Worm (Caenorhabditis elegans) whole organism, L4 larva: ENCODE data around the gene R107.5.

Source experiments
- Y48G9A.11 ChIP-seq: fragments of 200-800 bp; sonication (Bioruptor generic); IDR thresholded peaks from 2 replicates; pipeline ENCODE4 v1.3.6; 2022; ENCODE audit warnings: missing genetic modification reagents, missing genetic modification characterization, missing compliant biosample characterization
- aha-1 ChIP-seq: fragments of 150-350 bp; peaks from one replicate; lab custom pipeline; 2014; ENCODE audit warnings: missing biosample characterization, missing genetic modification characterization
- attf-4 ChIP-seq: sonication (generic microtip); optimal IDR thresholded peaks from 3 replicates; lab custom pipeline; 2017; ENCODE audit warnings: missing biosample characterization, missing genetic modification characterization
- dmd-6 ChIP-seq: fragments of 200-800 bp; sonication (Bioruptor generic); IDR thresholded peaks from 2 replicates; pipeline ENCODE4 v1.3.6; 2022; ENCODE audit warnings: missing genetic modification reagents, missing genetic modification characterization, missing compliant biosample characterization
- duxl-1 ChIP-seq: sonication (generic microtip); optimal IDR thresholded peaks from 2 replicates; lab custom pipeline; 2016; ENCODE audit warnings: mild to moderate bottlenecking, missing genetic modification characterization, moderate library complexity, missing compliant biosample characterization; ENCODE audit not compliant: poor library complexity
- egl-27 ChIP-seq: sonication (generic microtip); optimal IDR thresholded peaks from 3 replicates; lab custom pipeline; 2017; ENCODE audit warnings: missing biosample characterization, missing genetic modification reagents, missing genetic modification characterization
- egl-43 ChIP-seq: fragments of 200-800 bp; sonication (Bioruptor generic); IDR thresholded peaks from 2 replicates; pipeline ENCODE4 v1.3.6; 2022; ENCODE audit warnings: missing genetic modification reagents, missing genetic modification characterization, missing compliant biosample characterization
- fos-1 ChIP-seq: fragments of 150-350 bp; optimal IDR thresholded peaks from 2 replicates; lab custom pipeline; 2014; ENCODE audit warnings: missing biosample characterization, missing genetic modification characterization
- hlh-30 ChIP-seq: sonication (generic microtip); optimal IDR thresholded peaks from 2 replicates; lab custom pipeline; 2017; ENCODE audit warnings: antibody characterized with exemption, mild to moderate bottlenecking, missing genetic modification characterization, missing compliant biosample characterization; ENCODE audit not compliant: insufficient read depth
- mep-1 ChIP-seq: fragments of 150-350 bp; sonication (generic microtip); optimal IDR thresholded peaks from 3 replicates; lab custom pipeline; 2014; ENCODE audit warnings: missing biosample characterization, missing genetic modification characterization
- nhr-237 ChIP-seq: sonication (generic microtip); optimal IDR thresholded peaks from 2 replicates; lab custom pipeline; 2017; ENCODE audit warnings: missing biosample characterization, missing genetic modification characterization
- nhr-42 ChIP-seq: fragments of 200-800 bp; sonication (Bioruptor generic); IDR thresholded peaks from 2 replicates; pipeline ENCODE4 v1.3.6; 2022; ENCODE audit warnings: missing genetic modification characterization, missing compliant biosample characterization
- tag-97 ChIP-seq: fragments of 200-800 bp; sonication (Bioruptor generic); IDR thresholded peaks from 2 replicates; pipeline ENCODE4 v1.3.6; 2022; ENCODE audit warnings: missing genetic modification characterization, missing compliant biosample characterization
- tra-1 ChIP-seq: fragments of 200-800 bp; sonication (Bioruptor generic); IDR thresholded peaks from 2 replicates; pipeline ENCODE4 v1.3.6; 2022; ENCODE audit warnings: missing genetic modification reagents, missing genetic modification characterization, missing compliant biosample characterization
- vab-7 ChIP-seq: fragments of 200-800 bp; sonication (Bioruptor generic); IDR thresholded peaks from 2 replicates; pipeline ENCODE4 v1.3.6; 2022; ENCODE audit warnings: missing genetic modification reagents, missing genetic modification characterization, missing compliant biosample characterization
- zip-11 ChIP-seq: fragments of 200-800 bp; sonication (Bioruptor generic); IDR thresholded peaks from 2 replicates; pipeline ENCODE4 v1.3.6; 2022; ENCODE audit warnings: missing genetic modification characterization, missing compliant biosample characterization
- ztf-7 ChIP-seq: fragments of 150-350 bp; optimal IDR thresholded peaks from 2 replicates; lab custom pipeline; 2014; ENCODE audit warnings: missing biosample characterization, missing genetic modification characterization

R107.5 gene

ce11 chrIII:9004658-9005057 lies 48.9 kb downstream of the R107.5 start:
- TF ChIP-seq zip-11, result no peak
- TF ChIP-seq aha-1 (tag; lab: Kevin White, UChicago), result peak; percentile 1
- no peak for TF ChIP-seq hlh-30
- TF ChIP-seq nhr-42, result no peak
- no peak for TF ChIP-seq nhr-237
- TF ChIP-seq, all 104 proteins: peak for 1

- TF ChIP-seq tra-1 (GFP tag; lab: Robert Waterston, UW) (no peak), Y48G9A.11 (GFP tag; lab: Robert Waterston, UW) (no peak), vab-7 (no peak), dmd-6 (no peak), duxl-1 (tag; lab: Kevin White, UChicago) (no peak), tag-97 (GFP tag; lab: Robert Waterston, UW) (no peak), egl-27 (tag; lab: Kevin White, UChicago) (no peak)
These were observed 51.0 kb downstream of the R107.5 start, which contains the start of the genes F59B2.15 and zif-1 for ce11 chrIII:9002545-9002944. Gene F59B2.15, minus strand, starts transcription at chrIII:9002645. Gene zif-1, plus strand, starts transcription at chrIII:9002779.

ce11 chrIII:9001899-9002298 lies 51.7 kb downstream of the R107.5 start, which contains the start of gene rpn-6.2:
Gene rpn-6.2, minus strand, starts transcription at chrIII:9001999.
- no peak for TF ChIP-seq attf-4 (tag; lab: Kevin White, UChicago)
- TF ChIP-seq nhr-237, result no peak
- TF ChIP-seq ztf-7 (tag; lab: Kevin White, UChicago), result no peak
- no peak for TF ChIP-seq fos-1 (tag; lab: Kevin White, UChicago)
- TF ChIP-seq egl-43 (GFP tag; lab: Robert Waterston, UW), result no peak
- TF ChIP-seq mep-1 (tag; lab: Kevin White, UChicago), result no peak
